Worm (Caenorhabditis elegans): ENCODE results near the gene H35B03.2.

DNA sequence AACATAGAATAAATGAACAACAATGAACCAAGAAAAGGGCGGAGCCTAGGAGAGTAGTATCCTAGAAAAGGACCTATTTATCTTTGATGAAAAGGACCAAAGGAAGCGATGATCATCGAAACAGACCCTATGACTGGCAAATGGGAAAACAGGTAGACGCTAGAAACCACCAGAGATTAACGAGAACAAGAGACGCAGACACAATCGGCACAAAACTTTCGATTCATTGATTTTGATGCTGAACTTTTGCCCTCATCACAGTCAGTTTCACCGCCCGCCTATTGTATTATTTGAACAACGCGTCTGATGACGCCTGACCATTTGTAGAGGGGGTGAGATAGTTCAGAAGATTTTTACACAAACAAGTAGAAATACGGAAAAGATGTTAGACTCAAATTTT lies 34.2 kb upstream of the H35B03.2 start:
- TF ChIP-seq lsy-2 (tag; optimal IDR thresholded peaks at IDR 0.05): no peak
- TF ChIP-seq elt-1 (tag; optimal IDR thresholded peaks at IDR 0.05; ENCODE audit: borderline replicate concordance, insufficient read depth): no peak
- no peak for TF ChIP-seq ces-1 (GFP tag; optimal IDR thresholded peaks at IDR 0.05)
- TF ChIP-seq unc-39 (tag; optimal IDR thresholded peaks at IDR 0.05): no peak
- no peak for TF ChIP-seq M03D4.4 (tag; optimal IDR thresholded peaks at IDR 0.05)
- TF ChIP-seq nhr-12 (tag; optimal IDR thresholded peaks at IDR 0.05): no peak
- TF ChIP-seq mep-1 (tag; optimal IDR thresholded peaks at IDR 0.05): no peak
- no peak for TF ChIP-seq lin-32 (GFP tag; optimal IDR thresholded peaks at IDR 0.05)
- no peak for TF ChIP-seq blmp-1 (tag; optimal IDR thresholded peaks at IDR 0.05)
- TF ChIP-seq nhr-237 (tag; optimal IDR thresholded peaks at IDR 0.05): no peak
- TF ChIP-seq sem-2 (GFP tag; optimal IDR thresholded peaks at IDR 0.05): no peak
- no peak for TF ChIP-seq nhr-76 (tag; optimal IDR thresholded peaks at IDR 0.05)
- no peak for TF ChIP-seq nhr-28 (tag; optimal IDR thresholded peaks at IDR 0.05)
